Fruit fly (Drosophila melanogaster) whole organism, embryonic: ENCODE measurements around the gene CG14507.

ENCODE experiments used
- CG10321 ChIP-seq: fragments of 200-800 bp; sonication (Bioruptor generic); IDR thresholded peaks from 2 replicates; pipeline ENCODE4 v1.3.6; 2022; ENCODE audit warnings: missing biosample characterization, missing genetic modification characterization
- CG13775 ChIP-seq: fragments of 200-800 bp; sonication (Bioruptor generic); optimal IDR thresholded peaks from 3 replicates; lab custom pipeline; 2017; ENCODE audit warnings: missing biosample characterization, mild to moderate bottlenecking, missing genetic modification characterization
- CG1603 ChIP-seq: fragments of 200-800 bp; sonication (Bioruptor generic); optimal IDR thresholded peaks from 2 replicates; lab custom pipeline; 2019; ENCODE audit warnings: missing biosample characterization, mild to moderate bottlenecking, missing genetic modification characterization, moderate library complexity
- Med ChIP-seq: fragments of 200-800 bp; sonication (Bioruptor generic); peaks from one replicate; lab custom pipeline; 2016; ENCODE audit warnings: missing biosample characterization, missing genetic modification characterization, mild to moderate bottlenecking, inconsistent platforms, moderate library complexity
- dmrt99B ChIP-seq: fragments of 200-800 bp; sonication (Bioruptor generic); optimal IDR thresholded peaks from 2 replicates; lab custom pipeline; 2018; ENCODE audit warnings: missing biosample characterization, mild to moderate bottlenecking, missing genetic modification characterization, moderate library complexity
- sens ChIP-seq: fragments of 200-800 bp; sonication (Bioruptor generic); peaks from one replicate; lab custom pipeline; 2016; ENCODE audit warnings: missing biosample characterization, missing genetic modification characterization
- slbo ChIP-seq: fragments of 200-800 bp; sonication (Bioruptor generic); IDR thresholded peaks from 2 replicates; pipeline ENCODE4 v1.3.6; 2022; ENCODE audit warnings: missing biosample characterization, missing genetic modification characterization
- ttk ChIP-seq: fragments of 200-800 bp; sonication (Bioruptor generic); IDR thresholded peaks from 2 replicates; pipeline ENCODE4 v2.1.2; 2022; ENCODE audit warnings: missing biosample characterization, missing genetic modification characterization

The CG14507 gene

dm6 chr3R:29190984-29191383, 36.5 kb downstream of the CG14507 start:
- TF ChIP-seq slbo (GFP tag; lab: Robert Waterston, UW) (0 out of 2 replicates have a peak, but pooled peaks have one; percentile 31), Med (GFP tag; lab: Kevin White, UChicago) (peak; percentile 68), ttk (0 out of 2 replicates have a peak, but pooled peaks have one; percentile 7), sens (GFP tag; lab: Kevin White, UChicago) (peak; percentile 68), CG10321 (GFP tag; lab: Robert Waterston, UW) (no peak), CG13775 (GFP tag; lab: Kevin White, UChicago) (no peak), dmrt99B (tag; lab: Kevin White, UChicago) (peak; percentile 6), CG1603 (peak; percentile 6)
- TF ChIP-seq, all 482 proteins: peak for 6
